Worm (Caenorhabditis elegans) whole organism, early embryonic: ENCODE measurements around the gene C48B4.7.
A peak's percentile ranks its signal among the peaks of the same experiment; 100 is the strongest.

ENCODE experiments used
- B0310.2 ChIP-seq: sonication (generic microtip); optimal IDR thresholded peaks from 2 replicates; lab custom pipeline; 2016; ENCODE audit warnings: mild to moderate bottlenecking, missing genetic modification characterization, missing compliant biosample characterization
- F13C5.2 ChIP-seq: sonication (generic microtip); optimal IDR thresholded peaks from 2 replicates; lab custom pipeline; 2017; ENCODE audit warnings: mild to moderate bottlenecking, missing genetic modification characterization, inconsistent platforms, missing compliant biosample characterization
- aly-1 ChIP-seq: sonication (generic microtip); optimal IDR thresholded peaks from 2 replicates; lab custom pipeline; 2016; ENCODE audit warnings: missing genetic modification characterization, missing compliant biosample characterization
- ama-1 ChIP-seq: fragments of 150-350 bp; optimal IDR thresholded peaks from 2 replicates; lab custom pipeline; 2014
- ceh-13 ChIP-seq: fragments of 200-800 bp; sonication (Bioruptor generic); optimal IDR thresholded peaks from 2 replicates; lab custom pipeline; 2018; ENCODE audit warnings: mild to moderate bottlenecking, missing genetic modification characterization, missing compliant biosample characterization
- ceh-36 ChIP-seq: sonication (generic microtip); optimal IDR thresholded peaks from 2 replicates; lab custom pipeline; 2016; ENCODE audit warnings: missing genetic modification characterization, inconsistent platforms, missing compliant biosample characterization
- ets-7 ChIP-seq: sonication (generic microtip); optimal IDR thresholded peaks from 2 replicates; lab custom pipeline; 2016; ENCODE audit warnings: missing genotype, missing genetic modification characterization, missing compliant biosample characterization
- flt-1 ChIP-seq: fragments of 200-800 bp; sonication (Bioruptor generic); IDR thresholded peaks from 2 replicates; pipeline ENCODE4 v1.3.6; 2022; ENCODE audit warnings: missing genetic modification characterization, missing compliant biosample characterization
- hmbx-1 ChIP-seq: sonication (generic microtip); optimal IDR thresholded peaks from 2 replicates; lab custom pipeline; 2016; ENCODE audit warnings: mild to moderate bottlenecking, missing genetic modification characterization, missing compliant biosample characterization
- hmg-4 ChIP-seq: fragments of 200-800 bp; sonication (Bioruptor generic); optimal IDR thresholded peaks from 2 replicates; lab custom pipeline; 2018; ENCODE audit warnings: mild to moderate bottlenecking, missing genetic modification characterization, missing compliant biosample characterization
- hnd-1 ChIP-seq: sonication (generic microtip); optimal IDR thresholded peaks from 2 replicates; lab custom pipeline; 2016; ENCODE audit warnings: missing genetic modification characterization, missing compliant biosample characterization
- pes-1 ChIP-seq: fragments of 200-800 bp; sonication (Bioruptor generic); IDR thresholded peaks from 2 replicates; pipeline ENCODE4 v1.3.6; 2022; ENCODE audit warnings: missing genetic modification reagents, missing genetic modification characterization, missing compliant biosample characterization
- scrt-1 ChIP-seq: fragments of 200-800 bp; sonication (Bioruptor generic); IDR thresholded peaks from 2 replicates; pipeline ENCODE4 v1.3.6; 2022; ENCODE audit warnings: missing genetic modification characterization, missing compliant biosample characterization
- sea-1 ChIP-seq: fragments of 200-800 bp; sonication (Bioruptor generic); conservative IDR thresholded peaks from 2 replicates; pipeline ENCODE4 v1.3.6; 2022; ENCODE audit warnings: missing genetic modification characterization, missing compliant biosample characterization
- tbx-11 ChIP-seq: fragments of 200-800 bp; sonication (Bioruptor generic); IDR thresholded peaks from 2 replicates; pipeline ENCODE4 v1.3.6; 2022; ENCODE audit warnings: missing genetic modification characterization, missing compliant biosample characterization
- tbx-37 ChIP-seq: fragments of 200-800 bp; sonication (Bioruptor generic); conservative IDR thresholded peaks from 2 replicates; pipeline ENCODE4 v1.3.6; 2022; ENCODE audit warnings: missing genetic modification reagents, missing genetic modification characterization, missing compliant biosample characterization
- tra-4 ChIP-seq: sonication (generic microtip); optimal IDR thresholded peaks from 2 replicates; lab custom pipeline; 2017; ENCODE audit warnings: missing genetic modification characterization, missing compliant biosample characterization

The C48B4.7 gene

ce11 chrIII:9561158-9561557 lies 1.9 kb upstream of the C48B4.7 start, which contains the start of gene C48B4.8:
Gene C48B4.8 (minus strand): TSS chrIII:9561258.
- TF ChIP-seq F13C5.2 (no peak), ceh-13 (no peak)

ce11 chrIII:9558463-9558862 lies 768 bp downstream of the C48B4.7 start, which contains the start of gene C48B4.6:
Gene C48B4.6 (minus strand): TSS chrIII:9558563.
- no peak for TF ChIP-seq F13C5.2
- TF ChIP-seq tbx-37 (GFP tag; lab: Robert Waterston, UW): no peak
- no peak for TF ChIP-seq ceh-13
- no peak for TF ChIP-seq hnd-1 (tag; lab: Kevin White, UChicago)
- no peak for TF ChIP-seq tra-4
- no peak for TF ChIP-seq scrt-1
- TF ChIP-seq hmbx-1 (tag; lab: Kevin White, UChicago): no peak
- TF ChIP-seq flt-1 (GFP tag; lab: Robert Waterston, UW): no peak
- no peak for TF ChIP-seq tbx-11
- TF ChIP-seq sea-1 (GFP tag; lab: Robert Waterston, UW): no peak
- TF ChIP-seq pes-1 (GFP tag; lab: Robert Waterston, UW): no peak
- TF ChIP-seq ama-1 (lab: Kevin White, UChicago): no peak
- TF ChIP-seq aly-1: no peak
- no peak for TF ChIP-seq ceh-36 (tag; lab: Kevin White, UChicago)
- no peak for TF ChIP-seq hmg-4 (GFP tag; lab: Kevin White, UChicago)
- TF ChIP-seq ets-7 (tag; lab: Kevin White, UChicago): no peak
- TF ChIP-seq B0310.2 (tag; lab: Kevin White, UChicago): no peak

ce11 chrIII:9556300-9556699 lies 2.9 kb downstream of the C48B4.7 start, which contains the start of gene ZK1098.11:
Gene ZK1098.11 (plus strand): TSS chrIII:9556600.
- TF ChIP-seq scrt-1 (no peak), B0310.2 (tag; lab: Kevin White, UChicago) (no peak)

ce11 chrIII:9546016-9546659 lies 13.1 kb downstream of the C48B4.7 start, which contains the start of gene unc-16:
Gene unc-16 (plus strand): TSS chrIII:9546258.
- TF ChIP-seq pes-1 (GFP tag; lab: Robert Waterston, UW) (0 out of 2 replicates have a peak, but pooled peaks have one; percentile 17), F13C5.2 (peak; percentile 72), tbx-37 (GFP tag; lab: Robert Waterston, UW) (no peak), hmg-4 (GFP tag; lab: Kevin White, UChicago) (peak; percentile 19)

ce11 chrIII:9544820-9545219 lies 14.4 kb downstream of the C48B4.7 start, which contains the start of gene ZK1098.12:
Gene ZK1098.12 (plus strand): TSS chrIII:9545120.
- TF ChIP-seq sea-1 (GFP tag; lab: Robert Waterston, UW): no peak
- TF ChIP-seq hmbx-1 (tag; lab: Kevin White, UChicago): no peak

- TF ChIP-seq tbx-37 (GFP tag; lab: Robert Waterston, UW) (no peak), tra-4 (no peak), ceh-36 (tag; lab: Kevin White, UChicago) (no peak), sea-1 (GFP tag; lab: Robert Waterston, UW) (no peak), hmg-4 (GFP tag; lab: Kevin White, UChicago) (no peak), hnd-1 (tag; lab: Kevin White, UChicago) (no peak), ama-1 (lab: Kevin White, UChicago) (no peak), scrt-1 (no peak), pes-1 (GFP tag; lab: Robert Waterston, UW) (no peak), tbx-11 (no peak), aly-1 (no peak), B0310.2 (tag; lab: Kevin White, UChicago) (no peak), ets-7 (tag; lab: Kevin White, UChicago) (no peak), ceh-13 (no peak), F13C5.2 (no peak), hmbx-1 (tag; lab: Kevin White, UChicago) (no peak), flt-1 (GFP tag; lab: Robert Waterston, UW) (no peak)
Measured at ce11 chrIII:9544125-9544524, 15.1 kb downstream of the C48B4.7 start, which contains the start of gene ZK1098.9. Gene ZK1098.9 (plus strand): TSS chrIII:9544425.

ce11 chrIII:9542816-9543215 lies 16.4 kb downstream of the C48B4.7 start, which contains the start of gene eif-2Balpha:
Gene eif-2Balpha (plus strand): TSS chrIII:9543119.
- TF ChIP-seq flt-1 (GFP tag; lab: Robert Waterston, UW) (no peak), sea-1 (GFP tag; lab: Robert Waterston, UW) (no peak), aly-1 (no peak), tbx-11 (no peak), hmg-4 (GFP tag; lab: Kevin White, UChicago) (no peak), ets-7 (tag; lab: Kevin White, UChicago) (no peak), scrt-1 (no peak), hnd-1 (tag; lab: Kevin White, UChicago) (no peak), tbx-37 (GFP tag; lab: Robert Waterston, UW) (no peak), pes-1 (GFP tag; lab: Robert Waterston, UW) (no peak), B0310.2 (tag; lab: Kevin White, UChicago) (no peak), hmbx-1 (tag; lab: Kevin White, UChicago) (no peak), ama-1 (lab: Kevin White, UChicago) (no peak), ceh-13 (no peak), F13C5.2 (no peak), ceh-36 (tag; lab: Kevin White, UChicago) (no peak), tra-4 (no peak)

ce11 chrIII:9542280-9542679 lies 17.0 kb downstream of the C48B4.7 start, which contains the start of gene mut-7:
Gene mut-7 (minus strand): TSS chrIII:9542380.
- TF ChIP-seq flt-1 (GFP tag; lab: Robert Waterston, UW) (no peak), pes-1 (GFP tag; lab: Robert Waterston, UW) (no peak), tbx-37 (GFP tag; lab: Robert Waterston, UW) (no peak), aly-1 (no peak), tbx-11 (no peak), scrt-1 (no peak), ceh-13 (no peak)
